Fruit fly (Drosophila melanogaster): ENCODE data around the gene CG32112.

Gene CG32112

DNA sequence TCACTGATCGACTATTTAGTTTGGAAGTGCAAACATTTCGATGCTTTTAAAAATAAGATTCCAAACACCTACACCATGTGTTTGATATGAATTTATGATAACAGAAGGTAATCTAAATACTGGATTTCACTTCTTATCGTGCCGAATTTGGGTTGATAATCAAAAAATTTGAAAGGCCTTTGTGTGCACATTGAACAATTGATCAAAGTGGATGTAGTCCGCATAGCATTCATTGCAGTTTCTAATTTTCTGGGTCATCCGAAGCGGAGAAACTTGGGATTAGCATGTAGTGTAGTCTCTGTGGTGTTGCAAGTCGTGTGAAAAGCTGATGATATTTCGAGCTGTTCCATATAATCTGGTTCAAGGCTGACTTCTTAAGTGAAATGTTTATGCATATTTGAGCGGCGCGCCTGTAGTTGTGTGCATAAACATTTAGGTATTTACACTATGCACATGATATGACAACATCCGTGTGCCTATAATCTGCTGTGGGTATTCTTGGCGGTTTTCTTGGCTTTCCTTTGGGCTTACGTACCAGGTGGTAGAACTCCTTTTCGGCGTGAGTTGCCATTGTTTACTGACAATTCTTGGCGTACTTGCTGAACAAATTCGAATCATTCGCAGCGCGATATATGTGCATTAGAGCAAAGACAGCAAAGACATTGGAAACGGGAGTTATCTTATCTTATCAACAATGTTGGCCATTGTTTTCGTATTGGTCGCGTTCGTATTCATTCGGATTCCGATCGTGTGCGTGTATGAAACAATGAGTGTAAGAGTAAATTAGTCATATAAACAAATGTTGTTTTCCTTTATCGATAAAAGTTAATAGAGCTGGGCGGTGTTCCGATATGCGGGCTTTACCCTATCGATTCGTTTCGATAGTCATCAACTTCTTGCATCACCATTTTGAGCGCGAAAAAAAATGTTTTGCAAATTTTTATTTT is 31.5 kb downstream of the CG32112 start, which contains the start of gene Hip1 (continued):
- peak; percentile 61 for TF ChIP-seq CG2129 (GFP tag; IDR thresholded peaks at IDR 0.05; ENCODE audit: partially characterized antibody)
- TF ChIP-seq inv (GFP tag; IDR thresholded peaks at IDR 0.05; ENCODE audit: partially characterized antibody), result peak; percentile 79
- TF ChIP-seq CG32767 (GFP tag; IDR thresholded peaks at IDR 0.05), result no peak
- TF ChIP-seq da (GFP tag; optimal IDR thresholded peaks at IDR 0.05), result no peak
- no peak for TF ChIP-seq kni (GFP tag; optimal IDR thresholded peaks at IDR 0.05)
- TF ChIP-seq crp (GFP tag; optimal IDR thresholded peaks at IDR 0.05), result peak in 1 of 2 experiments; percentile 7
- peak; percentile 78 for TF ChIP-seq ato (GFP tag; IDR thresholded peaks at IDR 0.05; ENCODE audit: partially characterized antibody)
- TF ChIP-seq Bgb (GFP tag; IDR thresholded peaks at IDR 0.05; ENCODE audit: partially characterized antibody), result peak; percentile 93
- no peak for TF ChIP-seq CG9876 (GFP tag; optimal IDR thresholded peaks at IDR 0.05)
- no peak for TF ChIP-seq Sry-β (GFP tag; optimal IDR thresholded peaks at IDR 0.05)
- peak; percentile 84 for TF ChIP-seq CG42726 (GFP tag; IDR thresholded peaks at IDR 0.05; ENCODE audit: partially characterized antibody)
- peak; percentile 93 for TF ChIP-seq CG3838 (GFP tag; optimal IDR thresholded peaks at IDR 0.05)
- TF ChIP-seq HLH4C (GFP tag; IDR thresholded peaks at IDR 0.05; ENCODE audit: partially characterized antibody), result peak; percentile 79
- peak; percentile 66; the same call in 1 of the 3 replicates for TF ChIP-seq hb (GFP tag; IDR thresholded peaks at IDR 0.05; ENCODE audit: partially characterized antibody)
- peak; percentile 89 for TF ChIP-seq CG6791 (GFP tag; IDR thresholded peaks at IDR 0.05; ENCODE audit: partially characterized antibody)
- TF ChIP-seq cg (GFP tag; optimal IDR thresholded peaks at IDR 0.05), result peak; percentile 57
- TF ChIP-seq nmo (GFP tag; optimal IDR thresholded peaks at IDR 0.05), result no peak
- peak; percentile 34 for TF ChIP-seq CG30020 (tag; optimal IDR thresholded peaks at IDR 0.05)
- no peak; the same call in 1 of the 2 replicates for TF ChIP-seq HLH3B (GFP tag; IDR thresholded peaks at IDR 0.05)
- peak; percentile 94; the same call in 1 of the 2 replicates for TF ChIP-seq amos (GFP tag; IDR thresholded peaks at IDR 0.05; ENCODE audit: partially characterized antibody)
- TF ChIP-seq CG4854 (GFP tag; optimal IDR thresholded peaks at IDR 0.05), result no peak
- TF ChIP-seq chinmo (GFP tag; IDR thresholded peaks at IDR 0.05; ENCODE audit: partially characterized antibody), result peak; percentile 91; the same call in 3 of the 4 replicates
- TF ChIP-seq Awh (GFP tag; IDR thresholded peaks at IDR 0.05), result peak; percentile 53; the same call in 1 of the 2 replicates
- TF ChIP-seq MESR4 (GFP tag; optimal IDR thresholded peaks at IDR 0.05), result peak; percentile 50
- TF ChIP-seq CG34224 (GFP tag; IDR thresholded peaks at IDR 0.05; ENCODE audit: partially characterized antibody), result peak; percentile 92
- peak; percentile 81 for TF ChIP-seq hbn (GFP tag; IDR thresholded peaks at IDR 0.05; ENCODE audit: partially characterized antibody)
- 0 out of 2 replicates have a peak, but pooled peaks have one; percentile 7 for TF ChIP-seq Xrp1 (GFP tag; IDR thresholded peaks at IDR 0.05)
- TF ChIP-seq CG8924 (tag; optimal IDR thresholded peaks at IDR 0.05), result peak; percentile 88
- TF ChIP-seq eve (GFP tag; optimal IDR thresholded peaks at IDR 0.05), result peak in 1 of 2 experiments; percentile 67
- no peak for TF ChIP-seq salm (tag; optimal IDR thresholded peaks at IDR 0.05)
- peak; percentile 86 for TF ChIP-seq BEAF-32 (GFP tag; optimal IDR thresholded peaks at IDR 0.05)
- no peak for TF ChIP-seq MTF-1 (GFP tag; optimal IDR thresholded peaks at IDR 0.05; ENCODE audit: borderline replicate concordance)
- peak; percentile 96 for TF ChIP-seq E2f2 (GFP tag; IDR thresholded peaks at IDR 0.05)
- TF ChIP-seq CG9797 (GFP tag; optimal IDR thresholded peaks at IDR 0.05), result no peak
- no peak for TF ChIP-seq E2f1 (GFP tag; IDR thresholded peaks at IDR 0.05)
- no peak for TF ChIP-seq CG6254 (GFP tag; optimal IDR thresholded peaks at IDR 0.05)
- TF ChIP-seq Side (GFP tag; optimal IDR thresholded peaks at IDR 0.05), result peak; percentile 14
- TF ChIP-seq Max (GFP tag; optimal IDR thresholded peaks at IDR 0.05), result no peak
- TF ChIP-seq mirr (GFP tag; optimal IDR thresholded peaks at IDR 0.05), result peak; percentile 96
- TF ChIP-seq CG2116 (GFP tag; optimal IDR thresholded peaks at IDR 0.05), result peak; percentile 66
- TF ChIP-seq grn (GFP tag; optimal IDR thresholded peaks at IDR 0.05), result peak; percentile 21
- no peak; the same call in 3 of the 4 replicates for TF ChIP-seq Gug (GFP tag; IDR thresholded peaks at IDR 0.05)
- peak; percentile 95 for TF ChIP-seq CG13287 (GFP tag; IDR thresholded peaks at IDR 0.05; ENCODE audit: partially characterized antibody)
- no peak for TF ChIP-seq disco-r (GFP tag; optimal IDR thresholded peaks at IDR 0.05)
- TF ChIP-seq MBD-R2 (GFP tag; IDR thresholded peaks at IDR 0.05), result peak; percentile 64
- no peak for TF ChIP-seq sob (GFP tag; IDR thresholded peaks at IDR 0.05)
